Worm (Caenorhabditis elegans): ENCODE data around the gene sre-19.

DNA sequence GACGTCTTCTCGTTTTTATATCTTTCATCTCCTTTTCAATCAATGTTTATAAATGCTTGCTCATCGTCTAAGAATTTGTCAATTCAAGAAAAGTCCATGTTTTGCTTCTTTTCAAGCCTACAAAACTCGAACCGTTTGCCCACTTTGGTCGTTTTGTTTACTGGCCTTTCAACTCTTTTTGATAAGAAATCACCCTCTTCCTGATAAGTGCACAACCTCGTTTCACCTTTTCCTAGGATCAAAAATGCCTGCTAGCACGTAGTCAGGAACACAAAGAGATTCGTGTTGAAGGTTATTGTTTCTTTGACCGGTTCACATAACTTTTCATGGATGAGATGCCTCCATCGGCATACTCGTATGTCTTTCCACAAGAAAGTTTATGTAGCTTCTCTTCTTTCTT is 42.1 kb downstream of the sre-19 start:
- TF ChIP-seq aly-2 (tag; optimal IDR thresholded peaks at IDR 0.05) (no peak), egl-27 (tag; optimal IDR thresholded peaks at IDR 0.05) (no peak), mdl-1 (tag; optimal IDR thresholded peaks at IDR 0.05) (no peak), unc-39 (tag; optimal IDR thresholded peaks at IDR 0.05) (no peak), nhr-11 (tag; optimal IDR thresholded peaks at IDR 0.05) (no peak), lin-13 (GFP tag; optimal IDR thresholded peaks at IDR 0.05) (no peak), T26A8.4 (GFP tag; IDR thresholded peaks at IDR 0.05) (no peak), skn-1 (tag; optimal IDR thresholded peaks at IDR 0.05) (no peak), fkh-10 (GFP tag; optimal IDR thresholded peaks at IDR 0.05) (no peak), gei-8 (GFP tag; optimal IDR thresholded peaks at IDR 0.05) (no peak), ctbp-1 (GFP tag; IDR thresholded peaks at IDR 0.05) (no peak)
